Fruit fly (Drosophila melanogaster) whole organism, embryonic: ENCODE results near the gene Srr.
A peak's percentile ranks its signal among the peaks of the same experiment; 100 is the strongest.

Source experiments
- Abd-B ChIP-seq: fragments of 200-800 bp; sonication (Bioruptor generic); optimal IDR thresholded peaks from 2 replicates; lab custom pipeline; 2018; ENCODE audit warnings: missing biosample characterization, mild to moderate bottlenecking, missing genetic modification characterization, moderate library complexity
- CG1024 ChIP-seq: fragments of 200-800 bp; sonication (Bioruptor generic); IDR thresholded peaks from 2 replicates; pipeline ENCODE4 v1.3.6; 2022; ENCODE audit warnings: missing biosample characterization, missing genetic modification characterization
- CG10654 ChIP-seq: fragments of 200-800 bp; sonication (Bioruptor generic); optimal IDR thresholded peaks from 2 replicates; lab custom pipeline; 2016; ENCODE audit warnings: missing biosample characterization, missing genetic modification characterization
- CG12769 ChIP-seq: fragments of 200-800 bp; sonication (Bioruptor generic); optimal IDR thresholded peaks from 2 replicates; lab custom pipeline; 2019; ENCODE audit warnings: missing biosample characterization, mild to moderate bottlenecking, missing genetic modification characterization, moderate library complexity
- CG12942 ChIP-seq: fragments of 200-800 bp; sonication (Bioruptor generic); optimal IDR thresholded peaks from 3 replicates; lab custom pipeline; 2016; ENCODE audit warnings: missing biosample characterization, missing genetic modification characterization
- CG13424 ChIP-seq: fragments of 200-800 bp; sonication (Bioruptor generic); optimal IDR thresholded peaks from 2 replicates; lab custom pipeline; 2019; ENCODE audit warnings: missing biosample characterization, mild to moderate bottlenecking, missing genetic modification characterization, moderate library complexity
- CG13894 ChIP-seq: fragments of 200-800 bp; sonication (Bioruptor generic); optimal IDR thresholded peaks from 3 replicates; lab custom pipeline; 2018; ENCODE audit warnings: missing biosample characterization, mild to moderate bottlenecking, missing genetic modification characterization, moderate library complexity
- CG14860 ChIP-seq: fragments of 200-800 bp; sonication (Bioruptor generic); IDR thresholded peaks from 3 replicates; pipeline ENCODE4 v1.3.6; 2022; ENCODE audit warnings: missing biosample characterization, missing genetic modification characterization; ENCODE audit not compliant: partially characterized antibody
- CG15073 ChIP-seq: fragments of 200-800 bp; sonication (Bioruptor generic); optimal IDR thresholded peaks from 2 replicates; lab custom pipeline; 2016; ENCODE audit warnings: missing biosample characterization, missing genetic modification characterization
- CG1602 ChIP-seq: fragments of 200-800 bp; sonication (Bioruptor generic); optimal IDR thresholded peaks from 3 replicates; lab custom pipeline; 2016; ENCODE audit warnings: missing biosample characterization, missing genetic modification characterization
- CG16813 ChIP-seq: fragments of 200-800 bp; sonication (Bioruptor generic); IDR thresholded peaks from 3 replicates; pipeline ENCODE4 v1.3.6; 2022; ENCODE audit warnings: missing biosample characterization, missing genetic modification characterization; ENCODE audit not compliant: partially characterized antibody
- CG17612 ChIP-seq: fragments of 200-800 bp; sonication (Bioruptor generic); IDR thresholded peaks from 2 replicates; pipeline ENCODE4 v1.3.6; 2022; ENCODE audit warnings: missing biosample characterization, missing genetic modification characterization
- CG1792 ChIP-seq: fragments of 200-800 bp; sonication (Bioruptor generic); optimal IDR thresholded peaks from 2 replicates; lab custom pipeline; 2016; ENCODE audit warnings: missing biosample characterization, missing genetic modification characterization
- CG2116 ChIP-seq: fragments of 200-800 bp; sonication (Bioruptor generic); optimal IDR thresholded peaks from 3 replicates; lab custom pipeline; 2018; ENCODE audit warnings: missing biosample characterization, mild to moderate bottlenecking, missing genetic modification characterization
- CG3847 ChIP-seq: fragments of 200-800 bp; sonication (Bioruptor generic); IDR thresholded peaks from 2 replicates; pipeline ENCODE4 v1.3.6; 2022; ENCODE audit warnings: missing biosample characterization, missing genetic modification characterization
- CG3995 ChIP-seq: fragments of 200-800 bp; sonication (Bioruptor generic); optimal IDR thresholded peaks from 3 replicates; lab custom pipeline; 2016; ENCODE audit warnings: missing biosample characterization, missing genetic modification characterization
- CG43689 ChIP-seq: fragments of 200-800 bp; sonication (Bioruptor generic); IDR thresholded peaks from 2 replicates; pipeline ENCODE4 v1.3.6; 2022; ENCODE audit warnings: missing biosample characterization, missing genetic modification characterization
- CG6683 ChIP-seq: fragments of 200-800 bp; sonication (Bioruptor generic); optimal IDR thresholded peaks from 2 replicates; lab custom pipeline; 2017; ENCODE audit warnings: missing biosample characterization, mild to moderate bottlenecking, missing genetic modification characterization, missing genetic modification reagents
- CG7372 ChIP-seq: fragments of 200-800 bp; sonication (Bioruptor generic); IDR thresholded peaks from 2 replicates; pipeline ENCODE4 v1.3.6; 2022; ENCODE audit warnings: missing biosample characterization, missing genetic modification characterization
- CG7556 ChIP-seq: fragments of 200-800 bp; sonication (Bioruptor generic); optimal IDR thresholded peaks from 2 replicates; lab custom pipeline; 2017; ENCODE audit warnings: missing biosample characterization, mild to moderate bottlenecking, missing genetic modification characterization
- CG7928 ChIP-seq: fragments of 200-800 bp; sonication (Bioruptor generic); optimal IDR thresholded peaks from 2 replicates; lab custom pipeline; 2017; ENCODE audit warnings: missing biosample characterization, mild to moderate bottlenecking, missing genetic modification characterization
- CG7987 ChIP-seq: fragments of 200-800 bp; sonication (Bioruptor generic); optimal IDR thresholded peaks from 2 replicates; lab custom pipeline; 2018; ENCODE audit warnings: missing biosample characterization, mild to moderate bottlenecking, missing genetic modification characterization, moderate library complexity
- CG8765 ChIP-seq: fragments of 200-800 bp; sonication (Bioruptor generic); IDR thresholded peaks from 2 replicates; pipeline ENCODE4 v1.3.6; 2022; ENCODE audit warnings: missing biosample characterization, missing genetic modification characterization
- CG9932 ChIP-seq: fragments of 200-800 bp; sonication (Bioruptor generic); IDR thresholded peaks from 2 replicates; pipeline ENCODE4 v1.3.6; 2022; ENCODE audit warnings: missing biosample characterization, missing genetic modification characterization
- Doc2 ChIP-seq: fragments of 200-800 bp; sonication (Bioruptor generic); IDR thresholded peaks from 2 replicates; pipeline ENCODE4 v1.3.6; 2022; ENCODE audit warnings: missing biosample characterization, missing genetic modification characterization
- Dp ChIP-seq: fragments of 200-800 bp; sonication (Bioruptor generic); optimal IDR thresholded peaks from 2 replicates; lab custom pipeline; 2018; ENCODE audit warnings: missing biosample characterization, mild to moderate bottlenecking, missing genetic modification characterization, moderate library complexity
- ERR ChIP-seq: fragments of 200-800 bp; sonication (Bioruptor generic); optimal IDR thresholded peaks from 2 replicates; lab custom pipeline; 2016; ENCODE audit warnings: missing biosample characterization, missing genetic modification characterization
- HmgD ChIP-seq: fragments of 200-800 bp; sonication (Bioruptor generic); optimal IDR thresholded peaks from 3 replicates; lab custom pipeline; 2016; ENCODE audit warnings: missing biosample characterization, missing genetic modification characterization
- Hmx ChIP-seq: fragments of 200-800 bp; sonication (Bioruptor generic); optimal IDR thresholded peaks from 2 replicates; lab custom pipeline; 2016; ENCODE audit warnings: missing biosample characterization, missing genetic modification characterization
- Jarid2 ChIP-seq: fragments of 200-800 bp; sonication (Bioruptor generic); optimal IDR thresholded peaks from 3 replicates; lab custom pipeline; 2017; ENCODE audit warnings: mild to moderate bottlenecking, missing biosample characterization, missing genetic modification reagents, missing genetic modification characterization
- Poxn ChIP-seq: fragments of 200-800 bp; sonication (Bioruptor generic); IDR thresholded peaks from 2 replicates; pipeline ENCODE4 v1.3.6; 2022; ENCODE audit warnings: missing biosample characterization, missing genetic modification characterization
- bsh ChIP-seq, 2 experiments: fragments of 200-800 bp; sonication (Bioruptor generic); optimal IDR thresholded peaks; 2 replicates each; lab custom pipeline; 2017 to 2018; ENCODE audit warnings: mild to moderate bottlenecking in 2 of 2, missing biosample characterization in 2 of 2, missing genetic modification characterization in 2 of 2, moderate library complexity in 1 of 2
- chif ChIP-seq, 2 experiments: fragments of 200-800 bp; sonication (Bioruptor generic); optimal IDR thresholded peaks; 3 replicates each; lab custom pipeline; 2016; ENCODE audit warnings: missing biosample characterization in 2 of 2, missing genetic modification characterization in 2 of 2
- chn ChIP-seq: fragments of 200-800 bp; sonication (Bioruptor generic); optimal IDR thresholded peaks from 2 replicates; lab custom pipeline; 2016; ENCODE audit warnings: missing biosample characterization, missing genetic modification characterization
- ci ChIP-seq: fragments of 200-800 bp; sonication (Bioruptor generic); IDR thresholded peaks from 3 replicates; pipeline ENCODE4 v1.3.6; 2022; ENCODE audit warnings: missing biosample characterization, missing genetic modification characterization
- crc ChIP-seq: fragments of 200-800 bp; sonication (Bioruptor generic); optimal IDR thresholded peaks from 2 replicates; lab custom pipeline; 2016; ENCODE audit warnings: missing biosample characterization, missing genetic modification characterization
- crol ChIP-seq: fragments of 200-800 bp; sonication (Bioruptor generic); IDR thresholded peaks from 2 replicates; pipeline ENCODE4 v1.3.6; 2022; ENCODE audit warnings: missing biosample characterization, missing genetic modification characterization
- dm ChIP-seq: fragments of 200-800 bp; sonication (Bioruptor generic); optimal IDR thresholded peaks from 3 replicates; lab custom pipeline; 2016; ENCODE audit warnings: missing biosample characterization, missing genetic modification characterization
- dmrt99B ChIP-seq: fragments of 200-800 bp; sonication (Bioruptor generic); optimal IDR thresholded peaks from 2 replicates; lab custom pipeline; 2018; ENCODE audit warnings: missing biosample characterization, mild to moderate bottlenecking, missing genetic modification characterization, moderate library complexity
- fd96Cb ChIP-seq: fragments of 200-800 bp; sonication (Bioruptor generic); optimal IDR thresholded peaks from 2 replicates; lab custom pipeline; 2018; ENCODE audit warnings: missing biosample characterization, mild to moderate bottlenecking, missing genetic modification characterization, moderate library complexity
- gsb-n ChIP-seq: fragments of 200-800 bp; sonication (Bioruptor generic); optimal IDR thresholded peaks from 3 replicates; lab custom pipeline; 2018; ENCODE audit warnings: missing biosample characterization, mild to moderate bottlenecking, missing genetic modification characterization
- insv ChIP-seq, 2 experiments: fragments of 200-800 bp; sonication (Bioruptor generic); optimal IDR thresholded peaks; 3 replicates each; lab custom pipeline; 2016 to 2018; ENCODE audit warnings: missing biosample characterization in 2 of 2, missing genetic modification characterization in 2 of 2
- ken ChIP-seq: fragments of 200-800 bp; sonication (Bioruptor generic); IDR thresholded peaks from 3 replicates; pipeline ENCODE4 v1.3.6; 2022; ENCODE audit warnings: missing biosample characterization, missing genetic modification characterization
- knrl ChIP-seq: fragments of 200-800 bp; sonication (Bioruptor generic); IDR thresholded peaks from 3 replicates; pipeline ENCODE4 v1.3.6; 2022; ENCODE audit warnings: missing biosample characterization, missing genetic modification characterization; ENCODE audit not compliant: partially characterized antibody
- run ChIP-seq: fragments of 200-800 bp; sonication (Bioruptor generic); optimal IDR thresholded peaks from 3 replicates; lab custom pipeline; 2018; ENCODE audit warnings: missing biosample characterization, mild to moderate bottlenecking, missing genetic modification characterization
- unc-4 ChIP-seq: fragments of 200-800 bp; sonication (Bioruptor generic); IDR thresholded peaks from 2 replicates; pipeline ENCODE4 v1.3.6; 2022; ENCODE audit warnings: missing biosample characterization, missing genetic modification characterization; ENCODE audit not compliant: partially characterized antibody
- vvl ChIP-seq: fragments of 200-800 bp; sonication (Bioruptor generic); IDR thresholded peaks from 2 replicates; pipeline ENCODE4 v1.3.6; 2022; ENCODE audit warnings: missing biosample characterization, missing genetic modification characterization
- wdn ChIP-seq: fragments of 200-800 bp; sonication (Bioruptor generic); IDR thresholded peaks from 2 replicates; pipeline ENCODE4 v1.3.6; 2022; ENCODE audit warnings: missing biosample characterization, missing genetic modification characterization

Srr gene

dm6 chr3R:9341189-9342012 is 23.8 kb upstream of the Srr start (continued):
- TF ChIP-seq CG17612 (GFP tag; lab: Robert Waterston, UW) (peak; percentile 29; the same call in 1 of the 2 replicates), Abd-B (GFP tag; lab: Kevin White, UChicago) (peak; percentile 37), fd96Cb (tag; lab: Kevin White, UChicago) (peak; percentile 55), dm (GFP tag; lab: Kevin White, UChicago) (peak; percentile 13), gsb-n (peak; percentile 52), CG1602 (GFP tag; lab: Kevin White, UChicago) (peak; percentile 56), Poxn (GFP tag; lab: Robert Waterston, UW) (no peak), HmgD (GFP tag; lab: Kevin White, UChicago) (peak; percentile 13), crol (GFP tag; lab: Robert Waterston, UW) (peak; percentile 46; the same call in 1 of the 2 replicates), wdn (GFP tag; lab: Robert Waterston, UW) (peak; percentile 37; the same call in 1 of the 2 replicates), CG16813 (GFP tag; lab: Robert Waterston, UW) (peak; percentile 93), CG12769 (peak; percentile 75), CG1792 (GFP tag; lab: Kevin White, UChicago) (peak; percentile 20), Jarid2 (GFP tag; lab: Kevin White, UChicago) (peak; percentile 85), unc-4 (peak; percentile 97), ERR (GFP tag; lab: Kevin White, UChicago) (peak; percentile 20), CG1024 (GFP tag; lab: Robert Waterston, UW) (no peak), chif (GFP tag; optimal IDR thresholded peaks at IDR 0.05; lab: Kevin White, UChicago) (peak; percentile 15 to 63), CG9932 (peak; percentile 85), CG14860 (peak; percentile 90), CG2116 (GFP tag; lab: Kevin White, UChicago) (peak; percentile 60), ci (GFP tag; lab: Robert Waterston, UW) (peak; percentile 68), Doc2 (GFP tag; lab: Robert Waterston, UW) (no peak), dmrt99B (peak; percentile 82), insv (GFP tag; optimal IDR thresholded peaks at IDR 0.05; lab: Kevin White, UChicago) (peak in 1 of 2 experiments; percentile 72), Hmx (GFP tag; lab: Kevin White, UChicago) (peak; percentile 68), Dp (GFP tag; lab: Kevin White, UChicago) (no peak), CG7987 (GFP tag; lab: Kevin White, UChicago) (peak; percentile 77), run (tag; lab: Kevin White, UChicago) (peak; percentile 43), CG10654 (GFP tag; lab: Kevin White, UChicago) (peak; percentile 22), crc (GFP tag; lab: Kevin White, UChicago) (peak; percentile 6), CG3995 (peak; percentile 47), CG13894 (peak; percentile 89), CG13424 (tag; lab: Kevin White, UChicago) (peak; percentile 87), CG7928 (GFP tag; lab: Kevin White, UChicago) (peak; percentile 24), knrl (GFP tag; lab: Robert Waterston, UW) (peak; percentile 92), CG8765 (peak; percentile 41; the same call in 1 of the 2 replicates), CG12942 (peak; percentile 60), CG3847 (peak; percentile 73), CG7372 (GFP tag; lab: Robert Waterston, UW) (peak; percentile 42; the same call in 1 of the 2 replicates), chn (GFP tag; lab: Kevin White, UChicago) (peak; percentile 56), CG6683 (GFP tag; lab: Kevin White, UChicago) (peak; percentile 65), vvl (GFP tag; lab: Robert Waterston, UW) (peak; percentile 61), CG15073 (GFP tag; lab: Kevin White, UChicago) (no peak), CG7556 (GFP tag; lab: Kevin White, UChicago) (peak; percentile 88), CG43689 (GFP tag; lab: Robert Waterston, UW) (no peak), bsh (GFP tag; optimal IDR thresholded peaks at IDR 0.05; lab: Kevin White, UChicago) (peak in 1 of 2 experiments; percentile 68), ken (GFP tag; lab: Robert Waterston, UW) (peak; percentile 25; the same call in 1 of the 3 replicates)
